Fruit fly (Drosophila melanogaster) whole organism, embryonic: Measurements from ENCODE around the gene Glut4EF.

Source experiments
- B-H2 ChIP-seq: fragments of 200-800 bp; sonication (Bioruptor generic); optimal IDR thresholded peaks from 2 replicates; lab custom pipeline; 2018; ENCODE audit warnings: missing biosample characterization, mild to moderate bottlenecking, missing genetic modification characterization
- CG1024 ChIP-seq: fragments of 200-800 bp; sonication (Bioruptor generic); IDR thresholded peaks from 2 replicates; pipeline ENCODE4 v1.3.6; 2022; ENCODE audit warnings: missing biosample characterization, missing genetic modification characterization
- CG10979 ChIP-seq: fragments of 200-800 bp; sonication (Bioruptor generic); optimal IDR thresholded peaks from 2 replicates; lab custom pipeline; 2018; ENCODE audit warnings: missing biosample characterization, mild to moderate bottlenecking, missing genetic modification characterization, moderate library complexity
- CG11085 ChIP-seq: fragments of 200-800 bp; sonication (Bioruptor generic); IDR thresholded peaks from 2 replicates; pipeline ENCODE4 v1.3.6; 2022; ENCODE audit warnings: missing biosample characterization, missing genetic modification characterization
- CG12155 ChIP-seq: fragments of 200-800 bp; sonication (Bioruptor generic); optimal IDR thresholded peaks from 3 replicates; lab custom pipeline; 2016; ENCODE audit warnings: missing biosample characterization, missing genetic modification characterization
- CG13296 ChIP-seq: fragments of 200-800 bp; sonication (Bioruptor generic); optimal IDR thresholded peaks from 3 replicates; lab custom pipeline; 2018; ENCODE audit warnings: missing biosample characterization, mild to moderate bottlenecking, missing genetic modification characterization
- CG13894 ChIP-seq: fragments of 200-800 bp; sonication (Bioruptor generic); optimal IDR thresholded peaks from 3 replicates; lab custom pipeline; 2018; ENCODE audit warnings: missing biosample characterization, mild to moderate bottlenecking, missing genetic modification characterization, moderate library complexity
- CG14965 ChIP-seq: fragments of 200-800 bp; sonication (Bioruptor generic); optimal IDR thresholded peaks from 2 replicates; lab custom pipeline; 2016; ENCODE audit warnings: missing biosample characterization, missing genetic modification characterization, borderline replicate concordance
- CG16779 ChIP-seq: fragments of 200-800 bp; sonication (Bioruptor generic); IDR thresholded peaks from 2 replicates; pipeline ENCODE4 v1.3.6; 2022; ENCODE audit warnings: missing biosample characterization, missing genetic modification characterization
- CG17186 ChIP-seq: fragments of 200-800 bp; sonication (Bioruptor generic); optimal IDR thresholded peaks from 3 replicates; lab custom pipeline; 2017; ENCODE audit warnings: missing biosample characterization, missing genetic modification reagents, missing genetic modification characterization
- CG17385 ChIP-seq: fragments of 200-800 bp; sonication (Bioruptor generic); optimal IDR thresholded peaks from 3 replicates; lab custom pipeline; 2018; ENCODE audit warnings: missing biosample characterization, mild to moderate bottlenecking, missing genetic modification characterization
- CG17568 ChIP-seq: fragments of 200-800 bp; sonication (Bioruptor generic); optimal IDR thresholded peaks from 2 replicates; lab custom pipeline; 2018; ENCODE audit warnings: missing biosample characterization, mild to moderate bottlenecking, missing genetic modification characterization, moderate library complexity
- CG1792 ChIP-seq: fragments of 200-800 bp; sonication (Bioruptor generic); optimal IDR thresholded peaks from 2 replicates; lab custom pipeline; 2016; ENCODE audit warnings: missing biosample characterization, missing genetic modification characterization
- CG2116 ChIP-seq: fragments of 200-800 bp; sonication (Bioruptor generic); optimal IDR thresholded peaks from 3 replicates; lab custom pipeline; 2018; ENCODE audit warnings: missing biosample characterization, mild to moderate bottlenecking, missing genetic modification characterization
- CG2199 ChIP-seq: fragments of 200-800 bp; sonication (Bioruptor generic); IDR thresholded peaks from 3 replicates; pipeline ENCODE4 v1.3.6; 2022; ENCODE audit warnings: missing biosample characterization, missing genetic modification characterization
- CG33213 ChIP-seq: fragments of 200-800 bp; sonication (Bioruptor generic); optimal IDR thresholded peaks from 3 replicates; lab custom pipeline; 2016; ENCODE audit warnings: missing biosample characterization, missing genetic modification characterization
- CG3407 ChIP-seq: fragments of 200-800 bp; sonication (Bioruptor generic); optimal IDR thresholded peaks from 2 replicates; lab custom pipeline; 2018; ENCODE audit warnings: missing biosample characterization, mild to moderate bottlenecking, missing genetic modification characterization
- CG34376 ChIP-seq: fragments of 200-800 bp; sonication (Bioruptor generic); optimal IDR thresholded peaks from 2 replicates; lab custom pipeline; 2018; ENCODE audit warnings: missing biosample characterization, mild to moderate bottlenecking, missing genetic modification characterization
- CG4328 ChIP-seq: fragments of 200-800 bp; sonication (Bioruptor generic); optimal IDR thresholded peaks from 3 replicates; lab custom pipeline; 2017; ENCODE audit warnings: missing biosample characterization, missing genetic modification reagents, missing genetic modification characterization
- CG6272 ChIP-seq: fragments of 200-800 bp; sonication (Bioruptor generic); IDR thresholded peaks from 2 replicates; pipeline ENCODE4 v1.3.6; 2022; ENCODE audit warnings: missing biosample characterization, missing genetic modification characterization
- CG7928 ChIP-seq: fragments of 200-800 bp; sonication (Bioruptor generic); optimal IDR thresholded peaks from 2 replicates; lab custom pipeline; 2017; ENCODE audit warnings: missing biosample characterization, mild to moderate bottlenecking, missing genetic modification characterization
- CG9609 ChIP-seq: fragments of 200-800 bp; sonication (Bioruptor generic); optimal IDR thresholded peaks from 3 replicates; lab custom pipeline; 2016; ENCODE audit warnings: missing biosample characterization, missing genetic modification characterization
- D19B ChIP-seq: fragments of 200-800 bp; sonication (Bioruptor generic); optimal IDR thresholded peaks from 2 replicates; lab custom pipeline; 2017; ENCODE audit warnings: missing biosample characterization, mild to moderate bottlenecking, missing genetic modification characterization
- Dip2 ChIP-seq: fragments of 200-800 bp; sonication (Bioruptor generic); IDR thresholded peaks from 2 replicates; pipeline ENCODE4 v1.3.6; 2022; ENCODE audit warnings: missing biosample characterization, missing genetic modification characterization
- H2.0 ChIP-seq: fragments of 200-800 bp; sonication (Bioruptor generic); IDR thresholded peaks from 2 replicates; pipeline ENCODE4 v1.3.6; 2022; ENCODE audit warnings: missing biosample characterization, missing genetic modification characterization
- HLH54F ChIP-seq: fragments of 200-800 bp; sonication (Bioruptor generic); optimal IDR thresholded peaks from 3 replicates; lab custom pipeline; 2016; ENCODE audit warnings: missing biosample characterization, missing genetic modification characterization
- Hmr ChIP-seq: fragments of 200-800 bp; sonication (Bioruptor generic); optimal IDR thresholded peaks from 3 replicates; lab custom pipeline; 2017; ENCODE audit warnings: mild to moderate bottlenecking, missing biosample characterization, missing genetic modification reagents, missing genetic modification characterization
- Hr3 ChIP-seq: fragments of 200-800 bp; sonication (Bioruptor generic); optimal IDR thresholded peaks from 3 replicates; lab custom pipeline; 2016; ENCODE audit warnings: missing biosample characterization, missing genetic modification characterization
- Hsf ChIP-seq: fragments of 200-800 bp; sonication (Bioruptor generic); optimal IDR thresholded peaks from 3 replicates; lab custom pipeline; 2016; ENCODE audit warnings: missing biosample characterization, missing genetic modification characterization
- NK7.1 ChIP-seq: fragments of 200-800 bp; sonication (Bioruptor generic); optimal IDR thresholded peaks from 3 replicates; lab custom pipeline; 2016; ENCODE audit warnings: missing biosample characterization, missing genetic modification characterization
- Nf-YA ChIP-seq: fragments of 200-800 bp; sonication (Bioruptor generic); IDR thresholded peaks from 2 replicates; pipeline ENCODE4 v1.3.6; 2022; ENCODE audit warnings: missing biosample characterization, missing genetic modification characterization
- Side ChIP-seq: fragments of 200-800 bp; sonication (Bioruptor generic); optimal IDR thresholded peaks from 2 replicates; lab custom pipeline; 2016; ENCODE audit warnings: missing biosample characterization, missing genetic modification characterization
- cad ChIP-seq: fragments of >200 bp; optimal IDR thresholded peaks from 2 replicates; lab custom pipeline; 2017; ENCODE audit warnings: missing biosample characterization, missing genetic modification characterization
- da ChIP-seq: fragments of 200-800 bp; sonication (Bioruptor generic); optimal IDR thresholded peaks from 2 replicates; lab custom pipeline; 2016; ENCODE audit warnings: missing biosample characterization, missing genetic modification characterization
- dpn ChIP-seq, 2 experiments: fragments of 200-800 bp; sonication (Bioruptor generic); optimal IDR thresholded peaks; 3 replicates each; lab custom pipeline; 2016; ENCODE audit warnings: missing biosample characterization in 2 of 2, missing genetic modification characterization in 2 of 2
- hb ChIP-seq: fragments of 200-800 bp; sonication (Bioruptor generic); IDR thresholded peaks from 3 replicates; pipeline ENCODE4 v1.3.6; 2022; ENCODE audit warnings: missing biosample characterization, missing genetic modification characterization; ENCODE audit not compliant: partially characterized antibody
- insv ChIP-seq, 2 experiments: fragments of 200-800 bp; sonication (Bioruptor generic); optimal IDR thresholded peaks; 3 replicates each; lab custom pipeline; 2016 to 2018; ENCODE audit warnings: missing biosample characterization in 2 of 2, missing genetic modification characterization in 2 of 2
- luna ChIP-seq: fragments of 200-800 bp; sonication (Bioruptor generic); optimal IDR thresholded peaks from 2 replicates; lab custom pipeline; 2016; ENCODE audit warnings: missing biosample characterization, missing genetic modification characterization
- nmo ChIP-seq: fragments of 200-800 bp; sonication (Bioruptor generic); optimal IDR thresholded peaks from 2 replicates; lab custom pipeline; 2018; ENCODE audit warnings: missing biosample characterization, mild to moderate bottlenecking, missing genetic modification characterization, moderate library complexity
- pfk ChIP-seq: fragments of 200-800 bp; sonication (Bioruptor generic); optimal IDR thresholded peaks from 2 replicates; lab custom pipeline; 2018; ENCODE audit warnings: missing biosample characterization, mild to moderate bottlenecking, missing genetic modification characterization, moderate library complexity
- pho ChIP-seq: fragments of 200-800 bp; sonication (Bioruptor generic); optimal IDR thresholded peaks from 2 replicates; lab custom pipeline; 2016; ENCODE audit warnings: missing biosample characterization, missing genetic modification characterization
- pita ChIP-seq: fragments of 200-800 bp; sonication (Bioruptor generic); optimal IDR thresholded peaks from 2 replicates; lab custom pipeline; 2017; ENCODE audit warnings: missing biosample characterization, mild to moderate bottlenecking, missing genetic modification characterization
- ranshi ChIP-seq: fragments of 200-800 bp; sonication (Bioruptor generic); IDR thresholded peaks from 2 replicates; pipeline ENCODE4 v1.3.6; 2022; ENCODE audit warnings: missing biosample characterization, missing genetic modification characterization
- rib ChIP-seq: fragments of 200-800 bp; sonication (Bioruptor generic); IDR thresholded peaks from 2 replicates; pipeline ENCODE4 v1.3.6; 2022; ENCODE audit warnings: missing biosample characterization, missing genetic modification characterization
- salm ChIP-seq: fragments of 200-800 bp; sonication (Bioruptor generic); optimal IDR thresholded peaks from 2 replicates; lab custom pipeline; 2018; ENCODE audit warnings: missing biosample characterization, mild to moderate bottlenecking, missing genetic modification characterization
- slou ChIP-seq: fragments of 200-800 bp; sonication (Bioruptor generic); optimal IDR thresholded peaks from 3 replicates; lab custom pipeline; 2016; ENCODE audit warnings: missing biosample characterization, missing genetic modification characterization
- slp2 ChIP-seq: fragments of 200-800 bp; sonication (Bioruptor generic); optimal IDR thresholded peaks from 2 replicates; lab custom pipeline; 2016; ENCODE audit warnings: missing biosample characterization, missing genetic modification characterization
- tup ChIP-seq: fragments of 200-800 bp; sonication (Bioruptor generic); optimal IDR thresholded peaks from 2 replicates; lab custom pipeline; 2016; ENCODE audit warnings: missing biosample characterization, mild to moderate bottlenecking, missing genetic modification characterization, moderate library complexity
- twi ChIP-seq: fragments of 200-800 bp; optimal IDR thresholded peaks from 2 replicates; lab custom pipeline; 2019; ENCODE audit warnings: missing biosample characterization, mild to moderate bottlenecking, missing genetic modification characterization, moderate library complexity
- zfh2 ChIP-seq: fragments of 200-800 bp; sonication (Bioruptor generic); optimal IDR thresholded peaks from 2 replicates; lab custom pipeline; 2016; ENCODE audit warnings: missing biosample characterization, missing genetic modification characterization

Glut4EF gene

DNA sequence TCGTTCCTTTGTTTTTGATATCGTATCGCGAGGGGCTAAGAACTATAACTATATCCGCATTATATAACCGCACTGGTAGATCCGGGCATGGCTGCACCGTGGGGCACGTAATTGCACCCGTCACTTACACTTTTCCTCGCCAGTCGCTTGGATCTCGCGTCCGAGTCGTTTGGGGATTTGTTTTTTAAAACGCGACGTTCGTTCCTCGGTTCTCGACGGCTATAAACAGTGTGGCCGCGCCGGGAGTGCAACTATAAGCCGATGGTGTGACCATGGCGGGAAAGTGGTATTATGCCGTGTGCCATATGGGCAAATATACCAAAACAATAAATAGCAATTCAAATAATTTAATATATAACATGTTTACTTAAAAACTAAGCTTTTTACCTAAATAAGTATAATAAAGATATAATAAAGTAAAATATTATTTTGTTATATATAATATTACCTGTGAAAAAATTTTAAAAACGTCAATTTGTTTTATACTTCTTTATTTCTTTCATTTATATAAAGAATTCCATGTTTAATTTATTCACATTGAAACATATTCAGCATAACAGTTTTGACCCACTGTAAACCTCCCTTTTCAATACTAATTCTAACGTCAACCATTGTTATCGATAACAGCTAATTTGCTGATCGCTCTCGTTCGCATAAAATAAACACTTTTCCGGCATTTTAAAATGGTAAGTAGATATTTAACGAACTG lies 168.3 kb downstream of the Glut4EF start, which contains the start of the genes Mical and CG3909 (continued):
- peak; percentile 63 for TF ChIP-seq Hsf
- TF ChIP-seq CG9609 (GFP tag; lab: Kevin White, UChicago), result no peak
- no peak for TF ChIP-seq CG14965 (GFP tag; lab: Kevin White, UChicago)
- TF ChIP-seq CG16779, result peak; percentile 80; the same call in 1 of the 2 replicates
- peak; percentile 76 for TF ChIP-seq CG17385
- TF ChIP-seq CG33213 (GFP tag; lab: Kevin White, UChicago), result peak; percentile 22
- peak; percentile 66 for TF ChIP-seq CG2116 (GFP tag; lab: Kevin White, UChicago)
- no peak for TF ChIP-seq tup (GFP tag; lab: Kevin White, UChicago)
- TF ChIP-seq CG17568 (GFP tag; lab: Kevin White, UChicago), result no peak
- TF ChIP-seq ranshi (GFP tag; lab: Robert Waterston, UW), result peak; percentile 91
- no peak for TF ChIP-seq CG1792 (GFP tag; lab: Kevin White, UChicago)
- TF ChIP-seq Side (GFP tag; lab: Kevin White, UChicago), result peak; percentile 15
- TF ChIP-seq pho (GFP tag; lab: Kevin White, UChicago), result peak; percentile 51
- peak; percentile 55 to 87 for TF ChIP-seq dpn (GFP tag; optimal IDR thresholded peaks at IDR 0.05; lab: Kevin White, UChicago)
- no peak for TF ChIP-seq da (GFP tag; lab: Kevin White, UChicago)
- peak; percentile 54 for TF ChIP-seq zfh2
- peak; percentile 36 for TF ChIP-seq CG34376 (GFP tag; lab: Kevin White, UChicago)
- peak; percentile 78 for TF ChIP-seq CG10979
- TF ChIP-seq CG17186 (GFP tag; lab: Kevin White, UChicago), result peak; percentile 13
- TF ChIP-seq CG11085 (GFP tag; lab: Robert Waterston, UW), result peak; percentile 89
- TF ChIP-seq insv (GFP tag; optimal IDR thresholded peaks at IDR 0.05; lab: Kevin White, UChicago), result peak in 1 of 2 experiments; percentile 46
- TF ChIP-seq Dip2 (GFP tag; lab: Robert Waterston, UW), result no peak
- peak; percentile 91 for TF ChIP-seq nmo (GFP tag; lab: Kevin White, UChicago)
- TF ChIP-seq CG4328 (GFP tag; lab: Kevin White, UChicago), result peak; percentile 69
- TF ChIP-seq Nf-YA (GFP tag; lab: Robert Waterston, UW), result peak; percentile 78
- no peak for TF ChIP-seq luna (GFP tag; lab: Kevin White, UChicago)
- no peak for TF ChIP-seq CG7928
- TF ChIP-seq CG12155 (GFP tag; lab: Kevin White, UChicago), result peak; percentile 81
- no peak for TF ChIP-seq slp2 (GFP tag; lab: Kevin White, UChicago)
- TF ChIP-seq HLH54F, result peak; percentile 35
- TF ChIP-seq twi, result peak; percentile 70
- TF ChIP-seq rib (GFP tag; lab: Robert Waterston, UW), result peak; percentile 57; the same call in 1 of the 2 replicates
- TF ChIP-seq B-H2 (GFP tag; lab: Kevin White, UChicago), result peak; percentile 74
- TF ChIP-seq Hmr (GFP tag; lab: Kevin White, UChicago), result peak; percentile 87
- peak; percentile 58 for TF ChIP-seq slou (GFP tag; lab: Kevin White, UChicago)
- TF ChIP-seq CG3407, result peak; percentile 52
- TF ChIP-seq pfk, result no peak
- TF ChIP-seq CG6272 (GFP tag; lab: Robert Waterston, UW), result peak; percentile 76
- TF ChIP-seq H2.0, result peak; percentile 91
- peak; percentile 88 for TF ChIP-seq CG13296
- peak; percentile 56; the same call in 1 of the 3 replicates for TF ChIP-seq hb (GFP tag; lab: Robert Waterston, UW)
- TF ChIP-seq CG2199 (GFP tag; lab: Robert Waterston, UW), result peak; percentile 57; the same call in 1 of the 3 replicates
- no peak for TF ChIP-seq NK7.1 (GFP tag; lab: Kevin White, UChicago)
- peak; percentile 45 for TF ChIP-seq D19B
- peak; percentile 61 for TF ChIP-seq salm (tag; lab: Kevin White, UChicago)
- peak; percentile 76 for TF ChIP-seq CG1024
- no peak for TF ChIP-seq cad (GFP tag; lab: Kevin White, UChicago)
- peak; percentile 87 for TF ChIP-seq CG13894 (tag; lab: Kevin White, UChicago)
- TF ChIP-seq pita (GFP tag; lab: Kevin White, UChicago), result no peak
- TF ChIP-seq Hr3 (GFP tag; lab: Kevin White, UChicago), result peak; percentile 84
